Worm (Caenorhabditis elegans): ENCODE data around the gene flp-34.
A peak's percentile ranks its signal among the peaks of the same experiment; 100 is the strongest.

flp-34 gene

DNA sequence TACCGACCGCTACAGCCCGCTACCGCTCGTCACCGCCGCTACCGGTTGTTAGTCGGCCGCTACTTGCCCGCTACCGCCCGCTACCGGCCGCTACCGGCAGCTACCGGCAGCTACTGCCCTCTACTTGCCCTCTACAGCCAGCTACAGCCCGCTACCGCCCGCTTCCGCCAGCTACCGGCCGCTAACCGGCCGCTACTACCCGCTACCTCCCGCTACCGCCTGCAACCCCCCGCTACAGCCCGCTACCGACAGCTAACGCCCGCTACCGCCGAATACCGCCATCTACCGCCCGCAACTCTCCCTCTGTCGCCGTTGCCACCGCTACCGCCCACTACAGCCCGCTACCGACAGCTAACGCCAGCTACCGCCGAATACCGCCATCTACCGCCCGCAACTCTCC is 11.7 kb downstream of the flp-34 start:
- TF ChIP-seq ceh-82 (tag; optimal IDR thresholded peaks at IDR 0.05) (no peak), pqm-1 (tag; optimal IDR thresholded peaks at IDR 0.05) (no peak), egl-5 (tag; optimal IDR thresholded peaks at IDR 0.05) (no peak), ama-1 (optimal IDR thresholded peaks at IDR 0.05) (no peak), snpc-4 (tag; optimal IDR thresholded peaks at IDR 0.05) (no peak), hmg-11 (tag; optimal IDR thresholded peaks at IDR 0.05) (no peak), ztf-4 (tag; optimal IDR thresholded peaks at IDR 0.05) (no peak)

DNA sequence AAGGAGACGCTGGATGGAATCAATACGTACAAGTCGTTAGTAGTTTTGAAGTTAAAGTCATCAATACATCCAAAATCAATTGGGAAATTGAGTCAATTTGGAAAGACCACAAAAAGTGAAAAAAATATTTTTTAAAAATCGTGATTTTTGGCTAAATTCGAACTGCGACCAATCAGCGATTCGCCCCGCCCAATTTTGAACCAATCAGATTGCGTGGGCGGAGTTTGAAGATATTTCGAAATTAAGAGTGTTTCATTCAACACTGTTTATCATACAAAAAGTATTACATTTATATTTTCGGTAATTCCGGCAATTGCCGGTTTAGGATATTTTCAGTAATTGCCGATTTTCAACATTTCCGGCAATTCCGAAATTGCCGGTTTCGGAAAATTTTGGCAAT is 16.0 kb downstream of the flp-34 start:
- peak; percentile 91 for TF ChIP-seq nfya-1 (tag; optimal IDR thresholded peaks at IDR 0.05; ENCODE audit: insufficient read depth)
- TF ChIP-seq ceh-28 (tag; optimal IDR thresholded peaks at IDR 0.05): no peak

DNA sequence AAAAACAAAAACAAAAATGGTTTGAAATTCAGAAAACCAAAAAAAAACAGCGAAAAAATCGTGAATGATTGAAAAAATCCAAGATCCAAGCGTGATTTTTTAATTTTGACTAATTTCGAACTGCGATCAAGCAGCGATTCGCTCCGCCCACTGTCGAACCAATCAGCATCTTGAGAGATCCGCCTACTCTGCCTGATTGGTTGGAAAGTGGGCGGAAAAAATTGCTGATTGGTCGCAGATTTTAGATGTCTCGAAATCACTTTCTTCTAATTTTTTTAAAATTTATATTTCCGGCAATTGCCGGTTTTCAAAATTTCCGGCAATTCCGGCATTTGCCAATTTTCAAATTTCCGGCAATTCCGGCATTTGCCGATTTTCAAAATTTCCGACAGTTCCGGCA is 18.0 kb downstream of the flp-34 start:
- no peak for TF ChIP-seq elt-2 (tag; optimal IDR thresholded peaks at IDR 0.05)
- peak; percentile 97 for TF ChIP-seq nfya-1 (tag; optimal IDR thresholded peaks at IDR 0.05; ENCODE audit: insufficient read depth)

DNA sequence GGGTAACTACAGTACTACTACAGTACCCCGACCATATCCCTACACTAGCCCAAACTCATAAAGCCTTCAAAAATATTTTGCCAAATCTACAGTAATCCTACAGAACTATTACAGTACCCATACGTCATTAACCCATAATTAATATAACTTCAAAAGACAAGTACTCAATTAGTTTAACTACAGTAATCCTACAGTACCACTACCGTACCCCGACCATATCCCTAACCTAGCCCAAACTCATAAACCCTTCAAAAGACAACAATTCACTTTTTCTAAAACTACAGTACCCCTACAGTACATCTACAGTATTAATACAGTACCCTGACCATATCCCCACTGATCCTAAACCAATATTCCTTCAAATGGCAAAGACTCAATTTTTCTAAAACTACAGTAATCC is 19.6 kb downstream of the flp-34 start:
- TF ChIP-seq ceh-28 (tag; optimal IDR thresholded peaks at IDR 0.05): no peak
- TF ChIP-seq nhr-77 (tag; optimal IDR thresholded peaks at IDR 0.05): no peak

DNA sequence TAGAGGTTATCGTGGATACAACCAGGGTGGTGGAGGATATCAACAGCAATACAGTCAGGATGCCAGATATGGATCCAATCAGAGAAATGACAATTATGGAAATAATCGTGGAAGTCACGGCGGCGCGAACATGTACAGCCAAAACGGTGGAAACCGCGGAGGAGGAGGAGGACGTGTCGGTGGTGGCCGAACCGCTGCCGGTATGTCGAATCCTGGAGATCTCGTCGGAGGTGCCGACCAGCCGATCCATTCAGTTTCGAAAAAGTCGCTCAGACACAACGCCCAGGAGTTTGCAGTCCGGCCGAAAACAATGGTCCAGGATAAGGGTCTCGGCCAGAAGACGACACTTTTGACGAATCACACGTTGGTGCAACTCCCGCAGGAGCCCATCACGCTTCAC is 24.2 kb downstream of the flp-34 start:
- TF ChIP-seq ama-1 (optimal IDR thresholded peaks at IDR 0.05) (no peak), aly-2 (tag; optimal IDR thresholded peaks at IDR 0.05) (no peak), ztf-4 (tag; optimal IDR thresholded peaks at IDR 0.05) (no peak), snpc-4 (tag; optimal IDR thresholded peaks at IDR 0.05) (no peak), elt-3 (tag; optimal IDR thresholded peaks at IDR 0.05) (no peak)

DNA sequence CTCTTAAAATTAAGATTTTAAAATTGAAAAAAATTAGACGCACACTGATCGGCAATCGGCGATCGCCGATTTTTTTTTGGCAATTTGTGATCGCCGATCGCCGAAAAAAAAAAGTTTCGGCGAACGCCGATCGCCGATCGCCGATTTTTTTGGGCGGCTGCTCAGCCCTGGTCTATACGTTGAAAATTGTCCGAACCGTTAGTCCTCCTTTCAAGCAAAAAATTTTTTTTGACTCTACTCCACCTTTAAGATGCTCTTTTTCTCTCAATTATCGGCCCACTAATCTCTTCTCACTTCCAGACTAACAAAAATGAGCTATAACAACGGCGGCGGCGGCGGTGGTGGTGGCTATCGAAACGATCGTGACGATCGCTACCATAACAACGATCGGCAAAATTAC is 24.7 kb downstream of the flp-34 start, which contains the start of gene ergo-1:
TSS of gene ergo-1 (plus strand) at position 301 of the 400 bp plus-strand sequence.
- TF ChIP-seq ama-1 (optimal IDR thresholded peaks at IDR 0.05): no peak
- TF ChIP-seq snpc-4 (tag; optimal IDR thresholded peaks at IDR 0.05): no peak
- TF ChIP-seq ZK546.5 (tag; optimal IDR thresholded peaks at IDR 0.05): no peak
- TF ChIP-seq egl-5 (tag; optimal IDR thresholded peaks at IDR 0.05): no peak

DNA sequence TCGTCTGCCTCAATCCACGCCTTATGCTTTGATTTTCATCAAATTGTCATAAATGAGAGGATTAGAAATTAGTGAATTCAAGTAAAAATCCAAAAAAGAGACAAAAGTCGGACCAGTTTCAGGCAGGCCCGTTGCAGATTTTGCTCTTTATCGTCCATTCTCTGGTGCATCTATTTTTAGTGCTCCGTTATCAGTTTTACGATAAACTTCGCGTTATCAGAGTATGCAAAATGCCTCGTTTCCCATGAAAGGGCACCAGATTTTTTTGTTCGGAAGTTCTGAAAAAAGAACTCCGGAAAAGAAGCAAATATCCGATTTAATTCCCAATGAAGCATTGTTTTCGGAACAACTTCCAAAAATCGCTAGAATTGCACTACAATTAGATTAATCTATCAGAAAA is 27.3 kb downstream of the flp-34 start:
- TF ChIP-seq elt-2 (tag; optimal IDR thresholded peaks at IDR 0.05): peak; percentile 57
- TF ChIP-seq ceh-82 (tag; optimal IDR thresholded peaks at IDR 0.05): no peak

DNA sequence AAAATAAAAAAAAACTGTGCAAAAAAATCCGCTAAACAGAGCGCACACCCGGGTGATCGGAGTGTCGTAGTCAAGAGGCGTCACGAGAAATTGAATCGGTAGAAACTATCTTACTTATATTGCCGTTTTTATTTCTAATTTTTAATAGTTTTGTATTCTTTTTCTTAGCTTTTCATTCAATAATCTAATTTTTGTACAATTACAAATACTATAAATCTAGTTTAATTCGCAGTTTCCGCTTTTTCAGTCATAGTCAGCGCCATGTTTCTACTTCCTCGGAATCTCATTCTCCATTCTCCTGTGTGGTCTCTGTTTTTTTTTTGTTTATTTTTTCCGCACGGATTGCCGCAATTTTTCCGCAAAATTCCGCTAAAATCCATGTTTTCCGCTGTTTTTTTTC is 29.4 kb downstream of the flp-34 start:
- TF ChIP-seq ceh-16 (tag; optimal IDR thresholded peaks at IDR 0.05) (no peak), ceh-28 (tag; optimal IDR thresholded peaks at IDR 0.05) (peak; percentile 16), pqm-1 (tag; optimal IDR thresholded peaks at IDR 0.05) (peak; percentile 36), lsy-12 (tag; optimal IDR thresholded peaks at IDR 0.05) (peak; percentile 68), nhr-23 (tag; optimal IDR thresholded peaks at IDR 0.05) (peak; percentile 42), egl-5 (tag; optimal IDR thresholded peaks at IDR 0.05) (no peak), skn-1 (tag; optimal IDR thresholded peaks at IDR 0.05) (peak; percentile 75), elt-2 (tag; optimal IDR thresholded peaks at IDR 0.05) (peak; percentile 43), nfya-1 (tag; optimal IDR thresholded peaks at IDR 0.05; ENCODE audit: insufficient read depth) (peak; percentile 65), lin-15B (tag; optimal IDR thresholded peaks at IDR 0.05) (peak; percentile 74), eor-1 (tag; optimal IDR thresholded peaks at IDR 0.05) (no peak), ceh-9 (tag; optimal IDR thresholded peaks at IDR 0.05) (no peak), hmg-11 (tag; optimal IDR thresholded peaks at IDR 0.05) (peak; percentile 53), pha-4 (tag; optimal IDR thresholded peaks at IDR 0.05) (peak; percentile 82), fkh-10 (GFP tag; optimal IDR thresholded peaks at IDR 0.05) (peak; percentile 3)

DNA sequence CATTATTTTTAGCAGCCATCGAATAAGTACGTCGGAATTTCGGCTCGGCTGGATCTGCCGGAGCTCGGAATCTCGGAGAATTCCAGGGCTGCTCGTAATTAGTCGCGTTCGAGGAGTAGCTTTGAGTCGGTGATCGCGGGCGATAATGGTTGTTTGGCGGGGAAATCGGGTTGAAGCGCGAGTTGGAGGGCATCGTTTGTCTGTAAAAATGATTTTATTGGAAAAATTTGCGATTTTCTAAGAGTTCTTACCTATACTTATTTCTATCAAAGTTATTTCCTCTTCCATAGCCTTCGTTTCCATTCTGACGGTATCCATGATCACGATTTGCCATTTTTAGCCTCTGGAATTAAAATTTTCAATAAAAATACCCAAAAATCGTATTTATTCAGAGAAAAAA is 29.8 kb downstream of the flp-34 start, which contains the start of gene Y50D4C.5:
TSS of gene Y50D4C.5 (minus strand) at position 345 of the 400 bp plus-strand sequence.
- TF ChIP-seq fkh-2 (tag; optimal IDR thresholded peaks at IDR 0.05) (no peak), fos-1 (tag; optimal IDR thresholded peaks at IDR 0.05) (no peak), ztf-11 (tag; optimal IDR thresholded peaks at IDR 0.05) (no peak), ceh-16 (tag; optimal IDR thresholded peaks at IDR 0.05) (no peak), nhr-25 (tag; optimal IDR thresholded peaks at IDR 0.05) (no peak), lin-39 (tag; optimal IDR thresholded peaks at IDR 0.05) (no peak), elt-2 (tag; optimal IDR thresholded peaks at IDR 0.05) (no peak), lsy-12 (tag; optimal IDR thresholded peaks at IDR 0.05) (no peak), lin-15B (tag; optimal IDR thresholded peaks at IDR 0.05) (no peak), nfya-1 (tag; optimal IDR thresholded peaks at IDR 0.05; ENCODE audit: insufficient read depth) (no peak), egl-5 (tag; optimal IDR thresholded peaks at IDR 0.05) (no peak), snpc-4 (tag; optimal IDR thresholded peaks at IDR 0.05) (no peak), ZK546.5 (tag; optimal IDR thresholded peaks at IDR 0.05) (no peak), mml-1 (tag; optimal IDR thresholded peaks at IDR 0.05) (no peak), ama-1 (optimal IDR thresholded peaks at IDR 0.05) (no peak)

Data from whole organism, L3 larva.